Fruit fly (Drosophila melanogaster): ENCODE results near the gene CG43145.

The CG43145 gene

dm6 chr2L:3737003-3737662 lies 35.5 kb downstream of the CG43145 start (continued):
- TF ChIP-seq tll (GFP tag; optimal IDR thresholded peaks at IDR 0.05), result no peak
- peak; percentile 25 for TF ChIP-seq grau (tag; optimal IDR thresholded peaks at IDR 0.05)
- no peak for TF ChIP-seq tup (GFP tag; optimal IDR thresholded peaks at IDR 0.05)
- TF ChIP-seq bigmax (GFP tag; optimal IDR thresholded peaks at IDR 0.05), result no peak
- no peak for TF ChIP-seq pum (GFP tag; optimal IDR thresholded peaks at IDR 0.05)
- no peak for TF ChIP-seq GATAe (GFP tag; conservative IDR thresholded peaks at IDR 0.05)
- no peak for TF ChIP-seq Dll (GFP tag; IDR thresholded peaks at IDR 0.05; ENCODE audit: partially characterized antibody)
- TF ChIP-seq Jarid2 (GFP tag; optimal IDR thresholded peaks at IDR 0.05), result no peak
- TF ChIP-seq CG7372 (GFP tag; IDR thresholded peaks at IDR 0.05), result no peak
- TF ChIP-seq CG14014 (GFP tag; IDR thresholded peaks at IDR 0.05), result 0 out of 2 replicates have a peak, but pooled peaks have one; percentile 13
- peak; percentile 61 for TF ChIP-seq CG13894 (tag; optimal IDR thresholded peaks at IDR 0.05)
- peak; percentile 31; the same call in 2 of the 3 replicates for TF ChIP-seq row (GFP tag; IDR thresholded peaks at IDR 0.05)
- TF ChIP-seq Rx (GFP tag; IDR thresholded peaks at IDR 0.05), result no peak
- TF ChIP-seq CG31441 (GFP tag; IDR thresholded peaks at IDR 0.05), result peak; percentile 33; the same call in 1 of the 2 replicates
- no peak for TF ChIP-seq CG3995 (GFP tag; optimal IDR thresholded peaks at IDR 0.05)
- TF ChIP-seq CG2712 (tag; optimal IDR thresholded peaks at IDR 0.05), result peak; percentile 1
- TF ChIP-seq CG9437 (GFP tag; optimal IDR thresholded peaks at IDR 0.05), result peak; percentile 1
- TF ChIP-seq lmd (GFP tag; IDR thresholded peaks at IDR 0.05), result no peak
- TF ChIP-seq Rfx (GFP tag; IDR thresholded peaks at IDR 0.05), result peak; percentile 19; the same call in 1 of the 2 replicates
- TF ChIP-seq maf-S (GFP tag; optimal IDR thresholded peaks at IDR 0.05), result no peak
- no peak for TF ChIP-seq CG8924 (tag; optimal IDR thresholded peaks at IDR 0.05)
- TF ChIP-seq psq (GFP tag; optimal IDR thresholded peaks at IDR 0.05), result no peak
- TF ChIP-seq CG18262 (tag; optimal IDR thresholded peaks at IDR 0.05), result peak; percentile 18
- no peak for TF ChIP-seq prd (optimal IDR thresholded peaks at IDR 0.05)
- no peak for TF ChIP-seq prd (GFP tag; IDR thresholded peaks at IDR 0.05)
- TF ChIP-seq disco-r (GFP tag; optimal IDR thresholded peaks at IDR 0.05), result no peak
- TF ChIP-seq CG6689 (GFP tag; IDR thresholded peaks at IDR 0.05), result 0 out of 2 replicates have a peak, but pooled peaks have one; percentile 11
- TF ChIP-seq nmo (GFP tag; optimal IDR thresholded peaks at IDR 0.05), result peak; percentile 1

- TF ChIP-seq Hand (GFP tag; optimal IDR thresholded peaks at IDR 0.05), result peak; percentile 25
- TF ChIP-seq CG14050 (GFP tag; IDR thresholded peaks at IDR 0.05), result no peak
- no peak for TF ChIP-seq ERR (GFP tag; optimal IDR thresholded peaks at IDR 0.05)
- TF ChIP-seq CG7556 (GFP tag; optimal IDR thresholded peaks at IDR 0.05), result peak; percentile 47
- peak in 1 of 2 experiments; percentile 22 for TF ChIP-seq eve (GFP tag; optimal IDR thresholded peaks at IDR 0.05)
- TF ChIP-seq stwl (tag; optimal IDR thresholded peaks at IDR 0.05), result no peak
- TF ChIP-seq CG9727 (GFP tag; optimal IDR thresholded peaks at IDR 0.05), result peak; percentile 0
- TF ChIP-seq CoRest (tag; optimal IDR thresholded peaks at IDR 0.05), result peak; percentile 14
- no peak for TF ChIP-seq kay (GFP tag; optimal IDR thresholded peaks at IDR 0.05)
- no peak for TF ChIP-seq exex (tag; optimal IDR thresholded peaks at IDR 0.05)
- TF ChIP-seq CG4820 (GFP tag; optimal IDR thresholded peaks at IDR 0.05), result no peak
- peak in 1 of 2 experiments; percentile 4 for TF ChIP-seq Hr51 (GFP tag; optimal IDR thresholded peaks at IDR 0.05)
- TF ChIP-seq Awh (GFP tag; IDR thresholded peaks at IDR 0.05), result no peak
- no peak for TF ChIP-seq CG10431 (GFP tag; optimal IDR thresholded peaks at IDR 0.05)
- TF ChIP-seq CG2120 (GFP tag; optimal IDR thresholded peaks at IDR 0.05), result peak; percentile 43
- peak; percentile 51 for TF ChIP-seq CG2678 (tag; optimal IDR thresholded peaks at IDR 0.05)
- peak; percentile 17 for TF ChIP-seq tio (GFP tag; optimal IDR thresholded peaks at IDR 0.05)
- no peak for TF ChIP-seq CG6813 (GFP tag; optimal IDR thresholded peaks at IDR 0.05)
- TF ChIP-seq Meics (GFP tag; optimal IDR thresholded peaks at IDR 0.05), result peak; percentile 19
- peak; percentile 29 for TF ChIP-seq CG15269 (tag; optimal IDR thresholded peaks at IDR 0.05)
- peak; percentile 37 for TF ChIP-seq CG3281 (GFP tag; optimal IDR thresholded peaks at IDR 0.05)
- no peak for TF ChIP-seq da (GFP tag; optimal IDR thresholded peaks at IDR 0.05)
- TF ChIP-seq zfh1 (GFP tag; IDR thresholded peaks at IDR 0.05), result no peak
Measured at dm6 chr2L:3737682-3738081, 36.1 kb downstream of the CG43145 start.
